Fruit fly (Drosophila melanogaster): ENCODE measurements around the gene CG32708.
A peak's percentile ranks its signal among the peaks of the same experiment; 100 is the strongest.

The CG32708 gene

DNA sequence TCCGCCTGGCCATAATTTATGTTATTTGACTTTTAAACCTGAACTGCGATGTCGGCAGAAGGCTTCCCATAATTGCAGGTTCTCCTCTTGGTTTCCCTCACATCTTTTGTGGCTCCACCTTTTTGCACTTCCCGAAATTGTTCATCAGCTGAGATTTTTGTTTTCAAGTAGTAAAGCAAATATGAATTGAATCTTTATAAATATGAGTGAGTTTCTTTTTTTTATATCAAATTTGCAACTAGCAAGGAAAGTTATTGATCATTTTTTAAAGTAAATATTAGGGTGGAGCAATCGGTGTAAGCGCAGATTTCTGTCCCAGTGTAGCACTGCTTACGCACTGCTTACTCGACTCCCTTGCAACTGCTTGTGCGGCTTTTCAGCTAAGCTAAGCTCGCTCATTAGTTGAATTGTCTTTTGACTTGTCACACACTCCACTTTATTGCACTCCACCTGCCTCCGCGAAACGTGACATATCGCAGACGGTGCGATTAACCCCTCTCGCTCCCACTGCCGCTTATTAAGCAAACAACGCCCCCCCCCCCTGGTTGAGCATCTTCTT, 39.3 kb upstream of the CG32708 start (continued):
- TF ChIP-seq Smox (GFP tag; optimal IDR thresholded peaks at IDR 0.05) (peak; percentile 31), Ets96B (tag; optimal IDR thresholded peaks at IDR 0.05) (peak; percentile 43), Eip93F (GFP tag; optimal IDR thresholded peaks at IDR 0.05) (no peak), pdm3 (GFP tag; optimal IDR thresholded peaks at IDR 0.05) (peak; percentile 41), vri (GFP tag; optimal IDR thresholded peaks at IDR 0.05) (peak; percentile 4), CG1621 (tag; optimal IDR thresholded peaks at IDR 0.05) (no peak), CG10631 (GFP tag; optimal IDR thresholded peaks at IDR 0.05) (peak; percentile 29), achi (GFP tag; optimal IDR thresholded peaks at IDR 0.05) (peak; percentile 34)

DNA sequence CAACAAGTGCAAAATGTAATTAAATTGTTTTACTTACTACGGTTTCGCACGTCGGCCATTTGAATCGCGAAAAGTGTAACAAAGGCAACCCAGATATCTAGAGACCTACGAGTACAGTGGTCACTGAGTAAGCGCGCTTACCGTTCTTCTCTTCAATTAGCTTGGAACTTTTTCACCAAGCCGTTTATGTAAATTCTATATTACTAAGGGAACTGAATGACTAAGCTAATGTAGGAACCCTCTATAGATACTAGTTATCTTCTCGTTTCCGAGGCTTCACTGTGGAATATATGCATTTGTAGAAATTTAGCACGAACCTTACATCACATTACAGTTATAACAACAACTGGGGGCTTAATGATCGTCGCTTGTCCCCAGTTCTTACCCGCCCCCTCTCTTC, 38.7 kb upstream of the CG32708 start:
- peak; percentile 35 for TF ChIP-seq CG11902 (GFP tag; optimal IDR thresholded peaks at IDR 0.05)
- peak; percentile 45 for TF ChIP-seq Lpt (GFP tag; optimal IDR thresholded peaks at IDR 0.05)
- no peak for TF ChIP-seq Blimp-1 (GFP tag; optimal IDR thresholded peaks at IDR 0.05)
- no peak for TF ChIP-seq Ets21C (GFP tag; optimal IDR thresholded peaks at IDR 0.05)
- TF ChIP-seq CG11762 (GFP tag; optimal IDR thresholded peaks at IDR 0.05; ENCODE audit: insufficient read depth) = peak; percentile 48
- no peak for TF ChIP-seq CG16779 (tag; optimal IDR thresholded peaks at IDR 0.05)
- TF ChIP-seq Eip75B (GFP tag; optimal IDR thresholded peaks at IDR 0.05) = peak; percentile 27
- no peak for TF ChIP-seq spab (GFP tag; optimal IDR thresholded peaks at IDR 0.05)
- peak; percentile 76 for TF ChIP-seq CG8119 (GFP tag; IDR thresholded peaks at IDR 0.05)
- peak; percentile 46 for TF ChIP-seq net (GFP tag; optimal IDR thresholded peaks at IDR 0.05)
- TF ChIP-seq CG9139 (GFP tag; optimal IDR thresholded peaks at IDR 0.05) = no peak
- TF ChIP-seq CG6854 (GFP tag; optimal IDR thresholded peaks at IDR 0.05) = no peak
- peak; percentile 73 for TF ChIP-seq CG3919 (GFP tag; optimal IDR thresholded peaks at IDR 0.05)
- peak; percentile 26 for TF ChIP-seq dac (GFP tag; optimal IDR thresholded peaks at IDR 0.05)
- peak; percentile 87 for TF ChIP-seq CG15336 (GFP tag; IDR thresholded peaks at IDR 0.05)
- TF ChIP-seq Eip93F (GFP tag; optimal IDR thresholded peaks at IDR 0.05) = no peak
- peak; percentile 52 for TF ChIP-seq svp (GFP tag)
- peak; percentile 24 for TF ChIP-seq CG6792 (GFP tag; optimal IDR thresholded peaks at IDR 0.05)
- TF ChIP-seq CG31627 (GFP tag; optimal IDR thresholded peaks at IDR 0.05) = peak; percentile 33
- peak; percentile 72 for TF ChIP-seq CG6276 (GFP tag; optimal IDR thresholded peaks at IDR 0.05)
- TF ChIP-seq salr (GFP tag; optimal IDR thresholded peaks at IDR 0.05) = peak in 1 of 2 experiments; percentile 50
- no peak for TF ChIP-seq Hr38 (GFP tag; optimal IDR thresholded peaks at IDR 0.05)
- TF ChIP-seq CG8632 (GFP tag; optimal IDR thresholded peaks at IDR 0.05) = peak; percentile 3
- TF ChIP-seq fkh (GFP tag; optimal IDR thresholded peaks at IDR 0.05) = no peak
- TF ChIP-seq pdm3 (GFP tag; optimal IDR thresholded peaks at IDR 0.05) = peak; percentile 73
- peak; percentile 66 for TF ChIP-seq Ets96B (tag; optimal IDR thresholded peaks at IDR 0.05)
- TF ChIP-seq Smox (GFP tag; optimal IDR thresholded peaks at IDR 0.05) = peak; percentile 13
- peak; percentile 32 for TF ChIP-seq topi (GFP tag; optimal IDR thresholded peaks at IDR 0.05)
- peak; percentile 44 for TF ChIP-seq Met (GFP tag; optimal IDR thresholded peaks at IDR 0.05)
- peak; percentile 57 for TF ChIP-seq CG3032 (tag; optimal IDR thresholded peaks at IDR 0.05)
- TF ChIP-seq cyc (GFP tag; optimal IDR thresholded peaks at IDR 0.05) = peak; percentile 47
- TF ChIP-seq CG8319 (GFP tag; optimal IDR thresholded peaks at IDR 0.05) = no peak
- TF ChIP-seq Hr4 (GFP tag; optimal IDR thresholded peaks at IDR 0.05) = peak; percentile 69
- peak; percentile 66 for TF ChIP-seq acj6 (GFP tag; optimal IDR thresholded peaks at IDR 0.05)
- TF ChIP-seq OdsH (GFP tag; optimal IDR thresholded peaks at IDR 0.05) = peak; percentile 55
- peak; percentile 63 for TF ChIP-seq CG10669 (GFP tag; optimal IDR thresholded peaks at IDR 0.05)
- peak; percentile 30 for TF ChIP-seq CG7368 (GFP tag; optimal IDR thresholded peaks at IDR 0.05)
- peak; percentile 40 for TF ChIP-seq CG1621 (tag; optimal IDR thresholded peaks at IDR 0.05)
- peak; percentile 58 for TF ChIP-seq Hr39 (GFP tag; optimal IDR thresholded peaks at IDR 0.05)
- no peak for TF ChIP-seq CG6808 (GFP tag; optimal IDR thresholded peaks at IDR 0.05)
- peak; percentile 62 for TF ChIP-seq CG32006 (GFP tag; optimal IDR thresholded peaks at IDR 0.05)
- peak; percentile 66 for TF ChIP-seq Sox14 (GFP tag; optimal IDR thresholded peaks at IDR 0.05)
- peak; percentile 5 for TF ChIP-seq lz (GFP tag; optimal IDR thresholded peaks at IDR 0.05)
- TF ChIP-seq vri (GFP tag; optimal IDR thresholded peaks at IDR 0.05) = no peak
- peak; percentile 50 for TF ChIP-seq dsx (GFP tag; optimal IDR thresholded peaks at IDR 0.05; ENCODE audit: poor library complexity, severe bottlenecking)
- peak; percentile 75 for TF ChIP-seq Gug (GFP tag; IDR thresholded peaks at IDR 0.05)
- TF ChIP-seq eg (GFP tag; IDR thresholded peaks at IDR 0.05) = peak; percentile 88

Measured in whole organism, prepupa.